Fruit fly (Drosophila melanogaster) whole organism: ENCODE results near the gene dbf.

ENCODE experiments used
- pan ChIP-seq: fragments of >200 bp; optimal IDR thresholded peaks from 2 replicates; lab custom pipeline; 2017
- usp ChIP-seq: fragments of >200 bp; optimal IDR thresholded peaks from 2 replicates; lab custom pipeline; 2017; ENCODE audit warnings: missing biosample characterization, missing genetic modification characterization, mixed read lengths

dm6 chr2L:10685666-10686065 lies 34.3 kb downstream of the dbf start:
- TF ChIP-seq usp (GFP tag; lab: Kevin White, UChicago), result no peak
- no peak for TF ChIP-seq pan (lab: Kevin White, UChicago)
